Fruit fly (Drosophila melanogaster): ENCODE results near the gene SmE.

Gene SmE

DNA sequence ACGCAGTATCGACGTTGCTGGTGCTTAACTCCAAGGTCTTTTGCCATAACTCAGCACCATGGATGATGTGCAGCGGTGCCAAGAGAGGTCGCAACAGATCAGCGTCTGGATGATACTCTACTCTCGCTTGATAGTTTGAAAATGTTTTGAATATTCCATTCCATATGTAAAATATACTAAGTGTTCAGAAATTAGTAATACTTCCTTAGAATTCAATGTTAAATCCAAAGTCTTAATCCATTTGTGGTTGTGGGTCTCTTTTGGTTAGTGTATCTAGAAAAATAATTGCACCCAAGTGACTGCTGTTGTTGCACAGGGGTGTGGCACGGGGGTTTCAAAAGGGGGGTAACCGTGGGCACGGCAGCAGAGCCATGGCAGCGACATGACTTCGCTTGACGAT, 13.9 kb upstream of the SmE start:
- TF ChIP-seq ey (GFP tag; optimal IDR thresholded peaks at IDR 0.05) (peak; percentile 30), usp (GFP tag; optimal IDR thresholded peaks at IDR 0.05) (no peak), CG9705 (GFP tag; optimal IDR thresholded peaks at IDR 0.05) (no peak), br (GFP tag; optimal IDR thresholded peaks at IDR 0.05) (no peak), woc (GFP tag; optimal IDR thresholded peaks at IDR 0.05) (peak; percentile 36), HLH106 (tag; optimal IDR thresholded peaks at IDR 0.05) (peak; percentile 0), h (GFP tag; optimal IDR thresholded peaks at IDR 0.05) (peak; percentile 13), brk (GFP tag; optimal IDR thresholded peaks at IDR 0.05) (no peak), Hr83 (GFP tag; optimal IDR thresholded peaks at IDR 0.05; ENCODE audit: poor library complexity, severe bottlenecking) (no peak)

DNA sequence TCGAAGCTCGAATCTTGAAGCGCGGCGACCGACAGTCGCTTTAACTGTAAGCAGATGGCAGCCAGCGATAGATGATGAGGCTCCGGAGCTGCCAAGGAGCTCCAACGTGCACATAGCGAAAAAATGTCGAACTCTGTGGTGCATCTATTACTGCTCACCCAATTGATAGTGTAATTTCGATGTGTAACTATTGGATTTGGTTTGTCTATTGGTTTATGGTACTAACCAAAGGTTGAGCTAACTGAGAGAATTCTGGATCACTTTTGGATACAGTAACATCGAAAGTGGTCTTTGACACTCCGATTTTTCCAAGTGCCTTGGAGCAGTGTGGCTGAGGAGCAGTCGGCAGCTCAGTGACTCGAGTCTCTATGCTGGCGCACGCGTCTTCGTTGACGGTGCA, 13.3 kb upstream of the SmE start:
- TF ChIP-seq Sp1 (GFP tag; optimal IDR thresholded peaks at IDR 0.05) (peak; percentile 19), dmrt93B (GFP tag; optimal IDR thresholded peaks at IDR 0.05) (no peak), br (GFP tag; optimal IDR thresholded peaks at IDR 0.05) (peak; percentile 34), foxo (GFP tag; optimal IDR thresholded peaks at IDR 0.05) (no peak), rgr (GFP tag; optimal IDR thresholded peaks at IDR 0.05) (peak; percentile 33), HLH106 (tag; optimal IDR thresholded peaks at IDR 0.05) (peak; percentile 39), Rel (GFP tag; optimal IDR thresholded peaks at IDR 0.05) (no peak), Rel (tag; optimal IDR thresholded peaks at IDR 0.05) (no peak), Abd-B (GFP tag; optimal IDR thresholded peaks at IDR 0.05) (no peak), Dif (GFP tag; optimal IDR thresholded peaks at IDR 0.05; ENCODE audit: partially characterized antibody) (no peak), OdsH (GFP tag; optimal IDR thresholded peaks at IDR 0.05) (peak; percentile 41), ey (GFP tag; optimal IDR thresholded peaks at IDR 0.05) (peak; percentile 44), h (GFP tag; optimal IDR thresholded peaks at IDR 0.05) (peak; percentile 54), fru (GFP tag; optimal IDR thresholded peaks at IDR 0.05) (peak; percentile 27)

dm6 chr2L:7897245-7897644, 12.0 kb upstream of the SmE start:
- TF ChIP-seq N (GFP tag; optimal IDR thresholded peaks at IDR 0.05) (no peak), Hr78 (GFP tag; optimal IDR thresholded peaks at IDR 0.05) (no peak), Hr83 (GFP tag; optimal IDR thresholded peaks at IDR 0.05; ENCODE audit: poor library complexity, severe bottlenecking) (no peak), jim (GFP tag; optimal IDR thresholded peaks at IDR 0.05) (no peak), GATAd (GFP tag; optimal IDR thresholded peaks at IDR 0.05) (no peak), Sp1 (GFP tag; optimal IDR thresholded peaks at IDR 0.05) (no peak), Vsx2 (GFP tag; optimal IDR thresholded peaks at IDR 0.05; ENCODE audit: partially characterized antibody) (no peak), CrebA (GFP tag; optimal IDR thresholded peaks at IDR 0.05; ENCODE audit: borderline replicate concordance) (no peak), dmrt93B (GFP tag; optimal IDR thresholded peaks at IDR 0.05) (peak; percentile 4), br (GFP tag; optimal IDR thresholded peaks at IDR 0.05) (no peak), pan (optimal IDR thresholded peaks at IDR 0.05) (no peak), fru (GFP tag; optimal IDR thresholded peaks at IDR 0.05) (peak; percentile 57), lola (GFP tag; optimal IDR thresholded peaks at IDR 0.05) (no peak), ey (GFP tag; optimal IDR thresholded peaks at IDR 0.05) (peak; percentile 44), Dfd (GFP tag; optimal IDR thresholded peaks at IDR 0.05) (no peak), psq (GFP tag; optimal IDR thresholded peaks at IDR 0.05) (peak; percentile 25), HLH106 (tag; optimal IDR thresholded peaks at IDR 0.05) (peak; percentile 21), sage (GFP tag; optimal IDR thresholded peaks at IDR 0.05) (no peak), sv (GFP tag; optimal IDR thresholded peaks at IDR 0.05) (no peak), brk (GFP tag; optimal IDR thresholded peaks at IDR 0.05) (no peak), dl (GFP tag; optimal IDR thresholded peaks at IDR 0.05; ENCODE audit: insufficient read depth in 1 of 2, partially characterized antibody in 2 of 2) (no peak), Jra (GFP tag; optimal IDR thresholded peaks at IDR 0.05) (no peak), Hnf4 (GFP tag; optimal IDR thresholded peaks at IDR 0.05) (no peak), usp (GFP tag; optimal IDR thresholded peaks at IDR 0.05) (no peak), Myc (optimal IDR thresholded peaks at IDR 0.05) (no peak), CG9705 (GFP tag; optimal IDR thresholded peaks at IDR 0.05) (no peak), foxo (GFP tag; optimal IDR thresholded peaks at IDR 0.05) (peak in 1 of 2 experiments; percentile 54), h (GFP tag; optimal IDR thresholded peaks at IDR 0.05) (peak; percentile 68), Dif (GFP tag; optimal IDR thresholded peaks at IDR 0.05; ENCODE audit: partially characterized antibody) (no peak), Mio (GFP tag; optimal IDR thresholded peaks at IDR 0.05) (no peak), rgr (GFP tag; optimal IDR thresholded peaks at IDR 0.05) (peak; percentile 25), woc (GFP tag; optimal IDR thresholded peaks at IDR 0.05) (peak; percentile 53), OdsH (GFP tag; optimal IDR thresholded peaks at IDR 0.05) (peak; percentile 21), CG32264 (GFP tag; optimal IDR thresholded peaks at IDR 0.05) (no peak)

Data from whole organism, wandering third instar larva.